Fruit fly (Drosophila melanogaster) whole organism, embryonic: ENCODE data around the gene CG8312.

Source experiments
- Awh ChIP-seq: fragments of 200-800 bp; sonication (Bioruptor generic); IDR thresholded peaks from 2 replicates; pipeline ENCODE4, ENCODE4 v1.3.6; 2022; ENCODE audit warnings: missing biosample characterization, missing genetic modification characterization
- Bteb2 ChIP-seq: fragments of 200-800 bp; sonication (Bioruptor generic); optimal IDR thresholded peaks from 2 replicates; lab custom pipeline; 2016; ENCODE audit warnings: missing biosample characterization, missing genetic modification characterization
- CG10959 ChIP-seq: fragments of 200-800 bp; sonication (Bioruptor generic); IDR thresholded peaks from 2 replicates; pipeline ENCODE4 v1.3.6; 2022; ENCODE audit warnings: missing biosample characterization, missing genetic modification characterization
- CG12104 ChIP-seq: fragments of 200-800 bp; sonication (Bioruptor generic); optimal IDR thresholded peaks from 3 replicates; lab custom pipeline; 2016; ENCODE audit warnings: missing biosample characterization, missing genetic modification characterization
- CG13287 ChIP-seq: fragments of 200-800 bp; sonication (Bioruptor generic); IDR thresholded peaks from 2 replicates; pipeline ENCODE4 v1.3.6; 2022; ENCODE audit warnings: missing biosample characterization, missing genetic modification characterization; ENCODE audit not compliant: partially characterized antibody
- CG14441 ChIP-seq: fragments of 200-800 bp; sonication (Bioruptor generic); IDR thresholded peaks from 2 replicates; pipeline ENCODE4 v1.3.6; 2022; ENCODE audit warnings: missing biosample characterization, missing genetic modification characterization
- CG16815 ChIP-seq: fragments of 200-800 bp; sonication (Bioruptor generic); optimal IDR thresholded peaks from 3 replicates; lab custom pipeline; 2017; ENCODE audit warnings: missing biosample characterization, mild to moderate bottlenecking, missing genetic modification characterization
- CG4328 ChIP-seq: fragments of 200-800 bp; sonication (Bioruptor generic); optimal IDR thresholded peaks from 3 replicates; lab custom pipeline; 2017; ENCODE audit warnings: missing biosample characterization, missing genetic modification reagents, missing genetic modification characterization
- CG5180 ChIP-seq: fragments of 200-800 bp; sonication (Bioruptor generic); optimal IDR thresholded peaks from 3 replicates; lab custom pipeline; 2017; ENCODE audit warnings: missing biosample characterization, missing genetic modification characterization, mild to moderate bottlenecking, moderate library complexity, missing genetic modification reagents
- CG7839 ChIP-seq: fragments of 200-800 bp; sonication (Bioruptor generic); optimal IDR thresholded peaks from 3 replicates; lab custom pipeline; 2018; ENCODE audit warnings: missing biosample characterization, mild to moderate bottlenecking, missing genetic modification characterization, moderate library complexity
- CG8290 ChIP-seq, 3 experiments: fragments of 200-800 bp; sonication (Bioruptor generic); optimal IDR thresholded peaks; 2 replicates each; lab custom pipeline; 2016 to 2019; ENCODE audit warnings: missing biosample characterization in 3 of 3, missing genetic modification characterization in 3 of 3, mild to moderate bottlenecking in 2 of 3, moderate library complexity in 1 of 3
- CG8924 ChIP-seq: fragments of 200-800 bp; optimal IDR thresholded peaks from 3 replicates; lab custom pipeline; 2019; ENCODE audit warnings: missing biosample characterization, mild to moderate bottlenecking, missing genetic modification characterization, moderate library complexity
- D19A ChIP-seq: fragments of 200-800 bp; optimal IDR thresholded peaks from 3 replicates; lab custom pipeline; 2019; ENCODE audit warnings: missing biosample characterization, mild to moderate bottlenecking, missing genetic modification characterization, moderate library complexity
- Dad ChIP-seq: fragments of 200-800 bp; sonication (Bioruptor generic); optimal IDR thresholded peaks from 3 replicates; lab custom pipeline; 2016; ENCODE audit warnings: missing biosample characterization, missing genetic modification characterization
- Dp ChIP-seq: fragments of 200-800 bp; sonication (Bioruptor generic); optimal IDR thresholded peaks from 2 replicates; lab custom pipeline; 2018; ENCODE audit warnings: missing biosample characterization, mild to moderate bottlenecking, missing genetic modification characterization, moderate library complexity
- Gug ChIP-seq: fragments of 200-800 bp; sonication (Bioruptor generic); IDR thresholded peaks from 4 replicates; pipeline ENCODE4 v1.3.6; 2022; ENCODE audit warnings: missing biosample characterization, missing genetic modification characterization
- H15 ChIP-seq: fragments of 200-800 bp; sonication (Bioruptor generic); IDR thresholded peaks from 3 replicates; pipeline ENCODE4 v1.3.6; 2022; ENCODE audit warnings: missing biosample characterization, missing genetic modification characterization
- HLH54F ChIP-seq: fragments of 200-800 bp; sonication (Bioruptor generic); optimal IDR thresholded peaks from 3 replicates; lab custom pipeline; 2016; ENCODE audit warnings: missing biosample characterization, missing genetic modification characterization
- Hand ChIP-seq: fragments of 200-800 bp; sonication (Bioruptor generic); optimal IDR thresholded peaks from 2 replicates; lab custom pipeline; 2017; ENCODE audit warnings: mild to moderate bottlenecking, missing biosample characterization, missing genetic modification reagents, missing genetic modification characterization
- Mes4 ChIP-seq: fragments of 200-800 bp; sonication (Bioruptor generic); optimal IDR thresholded peaks from 2 replicates; lab custom pipeline; 2016; ENCODE audit warnings: missing biosample characterization, missing genetic modification characterization
- Oaz ChIP-seq: fragments of 200-800 bp; sonication (Bioruptor generic); IDR thresholded peaks from 2 replicates; pipeline ENCODE4 v1.3.6; 2022; ENCODE audit warnings: missing biosample characterization, missing genetic modification characterization
- Pdp1 ChIP-seq, 2 experiments: fragments of 200-800 bp; sonication (Bioruptor generic); optimal IDR thresholded peaks; 3 replicates each; lab custom pipeline; 2016; ENCODE audit warnings: missing biosample characterization in 2 of 2, missing genetic modification characterization in 2 of 2, mild to moderate bottlenecking in 1 of 2, moderate library complexity in 1 of 2
- Scr ChIP-seq: fragments of 200-800 bp; sonication (Bioruptor generic); IDR thresholded peaks from 2 replicates; pipeline ENCODE4 v1.3.6; 2022; ENCODE audit warnings: missing biosample characterization, missing genetic modification characterization; ENCODE audit not compliant: partially characterized antibody
- Sox100B ChIP-seq: fragments of 200-800 bp; sonication (Bioruptor generic); optimal IDR thresholded peaks from 3 replicates; lab custom pipeline; 2018; ENCODE audit warnings: missing biosample characterization, mild to moderate bottlenecking, missing genetic modification characterization
- Sry-β ChIP-seq: fragments of 200-800 bp; sonication (Bioruptor generic); optimal IDR thresholded peaks from 2 replicates; lab custom pipeline; 2018; ENCODE audit warnings: missing biosample characterization, mild to moderate bottlenecking, missing genetic modification characterization, moderate library complexity
- Tbp ChIP-seq: fragments of >200 bp; optimal IDR thresholded peaks from 2 replicates; lab custom pipeline; 2018; ENCODE audit warnings: missing biosample characterization, missing genetic modification characterization
- Vsx1 ChIP-seq: fragments of 200-800 bp; sonication (Bioruptor generic); optimal IDR thresholded peaks from 2 replicates; lab custom pipeline; 2017; ENCODE audit warnings: missing biosample characterization, mild to moderate bottlenecking, missing genetic modification characterization, missing genetic modification reagents
- ac ChIP-seq: fragments of 200-800 bp; sonication (Bioruptor generic); optimal IDR thresholded peaks from 3 replicates; lab custom pipeline; 2017; ENCODE audit warnings: missing biosample characterization, mild to moderate bottlenecking, missing genetic modification characterization
- cas ChIP-seq: fragments of 200-800 bp; sonication (Bioruptor generic); IDR thresholded peaks from 2 replicates; pipeline ENCODE4 v1.3.6; 2022; ENCODE audit warnings: missing biosample characterization, missing genetic modification characterization
- cg ChIP-seq: fragments of 200-800 bp; sonication (Bioruptor generic); optimal IDR thresholded peaks from 3 replicates; lab custom pipeline; 2019; ENCODE audit warnings: missing biosample characterization, mild to moderate bottlenecking, missing genetic modification characterization, moderate library complexity
- dimm ChIP-seq: fragments of 200-800 bp; sonication (Bioruptor generic); IDR thresholded peaks from 2 replicates; pipeline ENCODE4 v1.3.6; 2022; ENCODE audit warnings: missing biosample characterization, missing genetic modification characterization
- dmrt11E ChIP-seq: fragments of 200-800 bp; sonication (Bioruptor generic); optimal IDR thresholded peaks from 3 replicates; lab custom pipeline; 2018; ENCODE audit warnings: missing biosample characterization, mild to moderate bottlenecking, missing genetic modification characterization, moderate library complexity
- dysf ChIP-seq: fragments of 200-800 bp; sonication (Bioruptor generic); IDR thresholded peaks from 3 replicates; pipeline ENCODE4 v1.3.6; 2022; ENCODE audit warnings: missing biosample characterization, missing genetic modification characterization
- esg ChIP-seq: fragments of 200-800 bp; sonication (Bioruptor generic); conservative IDR thresholded peaks from 2 replicates; pipeline ENCODE4 v1.3.6; 2022; ENCODE audit warnings: missing biosample characterization, missing genetic modification characterization
- fru ChIP-seq: fragments of >200 bp; optimal IDR thresholded peaks from 2 replicates; lab custom pipeline; 2017
- gce ChIP-seq: fragments of 200-800 bp; sonication (Bioruptor generic); IDR thresholded peaks from 3 replicates; pipeline ENCODE4 v1.3.6; 2022; ENCODE audit warnings: missing biosample characterization, missing genetic modification characterization
- grau ChIP-seq: fragments of 200-800 bp; optimal IDR thresholded peaks from 3 replicates; lab custom pipeline; 2019; ENCODE audit warnings: missing biosample characterization, mild to moderate bottlenecking, missing genetic modification characterization, moderate library complexity
- gt ChIP-seq: fragments of 200-800 bp; sonication (Bioruptor generic); IDR thresholded peaks from 2 replicates; pipeline ENCODE4 v1.3.6; 2022; ENCODE audit warnings: missing biosample characterization, missing genetic modification characterization
- hth ChIP-seq: fragments of >200 bp; optimal IDR thresholded peaks from 2 replicates; lab custom pipeline; 2017; ENCODE audit warnings: inconsistent platforms
- lmd ChIP-seq: fragments of 200-800 bp; sonication (Bioruptor generic); IDR thresholded peaks from 2 replicates; pipeline ENCODE4 v1.3.6; 2022; ENCODE audit warnings: missing biosample characterization, missing genetic modification characterization
- mld ChIP-seq: fragments of 200-800 bp; sonication (Bioruptor generic); IDR thresholded peaks from 3 replicates; pipeline ENCODE4 v1.3.6; 2022; ENCODE audit warnings: missing biosample characterization, missing genetic modification characterization; ENCODE audit not compliant: partially characterized antibody
- otp ChIP-seq: fragments of 200-800 bp; sonication (Bioruptor generic); IDR thresholded peaks from 3 replicates; pipeline ENCODE4, ENCODE4 v1.3.6; 2022; ENCODE audit warnings: missing biosample characterization, missing genetic modification characterization
- pho ChIP-seq: fragments of 200-800 bp; sonication (Bioruptor generic); optimal IDR thresholded peaks from 2 replicates; lab custom pipeline; 2016; ENCODE audit warnings: missing biosample characterization, missing genetic modification characterization
- pum ChIP-seq: fragments of 200-800 bp; sonication (Bioruptor generic); optimal IDR thresholded peaks from 2 replicates; lab custom pipeline; 2016; ENCODE audit warnings: missing biosample characterization, missing genetic modification characterization
- sens ChIP-seq: fragments of 200-800 bp; sonication (Bioruptor generic); peaks from one replicate; lab custom pipeline; 2016; ENCODE audit warnings: missing biosample characterization, missing genetic modification characterization
- shn ChIP-seq: fragments of 200-800 bp; sonication (Bioruptor generic); optimal IDR thresholded peaks from 3 replicates; lab custom pipeline; 2016; ENCODE audit warnings: missing biosample characterization, missing genetic modification characterization
- slou ChIP-seq: fragments of 200-800 bp; sonication (Bioruptor generic); optimal IDR thresholded peaks from 3 replicates; lab custom pipeline; 2016; ENCODE audit warnings: missing biosample characterization, missing genetic modification characterization
- tgo ChIP-seq: fragments of 200-800 bp; sonication (Bioruptor generic); IDR thresholded peaks from 3 replicates; pipeline ENCODE4 v1.3.6; 2022; ENCODE audit warnings: missing biosample characterization, missing genetic modification characterization
- tio ChIP-seq: fragments of 200-800 bp; sonication (Bioruptor generic); optimal IDR thresholded peaks from 2 replicates; lab custom pipeline; 2017; ENCODE audit warnings: missing biosample characterization, missing genetic modification characterization, inconsistent platforms
- unpg ChIP-seq: fragments of 200-800 bp; sonication (Bioruptor generic); optimal IDR thresholded peaks from 3 replicates; lab custom pipeline; 2018; ENCODE audit warnings: missing biosample characterization, mild to moderate bottlenecking, missing genetic modification characterization, moderate library complexity
- usp ChIP-seq: fragments of >200 bp; optimal IDR thresholded peaks from 2 replicates; lab custom pipeline; 2017; ENCODE audit warnings: missing biosample characterization, missing genetic modification characterization
- yki ChIP-seq: fragments of >200 bp; optimal IDR thresholded peaks from 3 replicates; lab custom pipeline; 2018
- zfh1 ChIP-seq: fragments of 200-800 bp; sonication (Bioruptor generic); IDR thresholded peaks from 3 replicates; pipeline ENCODE4 v1.3.6; 2022; ENCODE audit warnings: missing biosample characterization, missing genetic modification characterization

The CG8312 gene

dm6 chr3R:9600558-9600959, 9.4 kb downstream of the CG8312 start (continued):
- TF ChIP-seq dimm (no peak), Tbp (GFP tag; lab: Kevin White, UChicago) (no peak), hth (lab: Kevin White, UChicago) (no peak), tgo (GFP tag; lab: Robert Waterston, UW) (no peak), dmrt11E (tag; lab: Kevin White, UChicago) (peak; percentile 39), gt (GFP tag; lab: Robert Waterston, UW) (no peak), H15 (GFP tag; lab: Robert Waterston, UW) (no peak), cas (no peak), esg (GFP tag; lab: Robert Waterston, UW) (no peak), Bteb2 (GFP tag; lab: Kevin White, UChicago) (no peak), Scr (GFP tag; lab: Robert Waterston, UW) (no peak), CG8290 (GFP tag; optimal IDR thresholded peaks at IDR 0.05; lab: Kevin White, UChicago) (no peak), CG8290 (tag; optimal IDR thresholded peaks at IDR 0.05; lab: Kevin White, UChicago) (peak in 1 of 2 experiments; percentile 0), fru (no peak), CG12104 (GFP tag; lab: Kevin White, UChicago) (peak; percentile 40), Sry-β (GFP tag; lab: Kevin White, UChicago) (no peak), Oaz (GFP tag; lab: Robert Waterston, UW) (no peak), sens (peak; percentile 72), pho (GFP tag; lab: Kevin White, UChicago) (peak; percentile 2), slou (no peak), Gug (GFP tag; lab: Robert Waterston, UW) (no peak), pum (GFP tag; lab: Kevin White, UChicago) (no peak), CG4328 (GFP tag; lab: Kevin White, UChicago) (peak; percentile 28), unpg (peak; percentile 37), Sox100B (peak; percentile 51), cg (GFP tag; lab: Kevin White, UChicago) (no peak), CG13287 (no peak), dysf (GFP tag; lab: Robert Waterston, UW) (peak; percentile 68; the same call in 2 of the 3 replicates), Pdp1 (GFP tag; optimal IDR thresholded peaks at IDR 0.05; lab: Kevin White, UChicago) (peak in 1 of 2 experiments; percentile 7), CG7839 (tag; lab: Kevin White, UChicago) (peak; percentile 71), mld (no peak), HLH54F (GFP tag; lab: Kevin White, UChicago) (no peak), yki (lab: Kevin White, UChicago) (no peak), Dad (GFP tag; lab: Kevin White, UChicago) (no peak), Mes4 (GFP tag; lab: Kevin White, UChicago) (no peak), otp (GFP tag; lab: Robert Waterston, UW) (no peak), D19A (tag; lab: Kevin White, UChicago) (peak; percentile 39), CG16815 (GFP tag; lab: Kevin White, UChicago) (peak; percentile 12), lmd (GFP tag; lab: Robert Waterston, UW) (peak; percentile 30; the same call in 1 of the 2 replicates), Dp (GFP tag; lab: Kevin White, UChicago) (no peak), grau (tag; lab: Kevin White, UChicago) (peak; percentile 63), usp (GFP tag; lab: Kevin White, UChicago) (no peak), Awh (GFP tag; lab: Robert Waterston, UW) (no peak), CG10959 (no peak), CG5180 (GFP tag; lab: Kevin White, UChicago) (peak; percentile 46), ac (no peak), zfh1 (no peak), gce (no peak), Hand (peak; percentile 57), Vsx1 (GFP tag; lab: Kevin White, UChicago) (no peak), CG14441 (GFP tag; lab: Robert Waterston, UW) (peak; percentile 47; the same call in 1 of the 2 replicates), CG8924 (peak; percentile 54), tio (GFP tag; lab: Kevin White, UChicago) (peak; percentile 23), shn (no peak)
